Fruit fly (Drosophila melanogaster): ENCODE measurements around the gene CG6330.

The CG6330 gene

DNA sequence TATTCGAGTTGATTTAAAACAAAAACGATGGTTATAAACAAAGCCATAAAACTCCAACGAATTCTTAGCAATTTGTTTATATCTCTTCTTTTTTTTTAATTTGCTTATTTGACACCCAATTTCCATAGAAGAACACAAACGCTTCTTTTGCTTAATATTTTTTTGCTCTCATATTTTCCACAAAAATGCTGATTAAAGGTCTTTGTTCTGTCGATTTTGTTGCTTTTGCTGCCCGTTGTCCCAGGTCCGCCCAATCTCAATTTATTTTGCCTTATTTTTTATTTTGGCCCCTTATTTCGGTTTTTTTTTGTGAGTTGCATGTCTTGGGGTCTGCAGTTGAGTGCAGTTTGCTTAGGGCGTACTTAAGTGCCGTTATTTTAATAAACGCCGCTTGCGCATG is 52.3 kb downstream of the CG6330 start:
- TF ChIP-seq noc (tag; optimal IDR thresholded peaks at IDR 0.05): no peak

DNA sequence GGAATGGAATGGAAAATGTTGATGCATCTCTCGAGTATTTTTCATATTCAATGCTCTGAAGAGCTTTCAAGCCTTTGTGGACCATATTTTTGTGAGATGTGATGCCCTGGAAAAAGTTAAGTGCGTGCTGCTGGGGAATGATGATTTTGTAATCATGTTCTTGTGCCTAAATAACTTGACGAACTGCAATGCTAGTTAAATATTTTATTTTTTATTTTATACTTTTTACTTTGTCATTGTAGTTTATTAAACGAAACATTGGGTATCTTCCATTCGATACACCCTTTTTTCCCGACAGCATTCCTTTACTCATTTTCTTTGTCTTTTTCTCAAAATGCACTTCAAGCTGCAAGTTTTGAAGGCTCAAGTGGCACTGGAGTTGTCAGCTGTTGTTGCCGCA is 58.3 kb downstream of the CG6330 start:
- TF ChIP-seq noc (tag; optimal IDR thresholded peaks at IDR 0.05): no peak

All from whole organism, larva.